Worm (Caenorhabditis elegans): Measurements from ENCODE around the gene pccb-1.

DNA sequence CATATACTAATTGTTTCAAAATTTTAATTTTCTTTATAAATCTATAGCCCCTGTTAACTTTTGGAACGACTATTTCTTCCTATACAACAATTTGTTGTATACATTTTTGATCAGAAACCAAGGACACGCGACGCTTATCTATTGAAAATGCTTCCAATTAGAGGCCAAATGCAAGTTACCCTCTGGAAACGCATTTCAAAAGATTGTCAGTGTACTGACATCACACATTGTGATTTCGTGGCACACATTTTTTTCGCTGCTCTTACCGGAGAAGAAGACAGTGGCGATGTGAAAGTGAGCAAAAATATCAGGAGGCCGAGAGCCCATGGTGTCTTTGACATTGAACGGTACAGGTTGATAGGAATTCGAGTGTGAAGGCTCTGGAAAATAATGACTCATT, 43.9 kb upstream of the pccb-1 start, which contains the start of gene cnnm-3:
- no peak for TF ChIP-seq unc-39 (tag; optimal IDR thresholded peaks at IDR 0.05)
- TF ChIP-seq ztf-11 (tag; optimal IDR thresholded peaks at IDR 0.05) = no peak
- TF ChIP-seq lin-13 (GFP tag; optimal IDR thresholded peaks at IDR 0.05) = no peak
- TF ChIP-seq ceh-82 (tag; optimal IDR thresholded peaks at IDR 0.05) = no peak
- TF ChIP-seq nhr-11 (tag; optimal IDR thresholded peaks at IDR 0.05) = no peak
- TF ChIP-seq nhr-12 (tag; optimal IDR thresholded peaks at IDR 0.05) = no peak
- TF ChIP-seq sma-9 (GFP tag; optimal IDR thresholded peaks at IDR 0.05) = no peak
- TF ChIP-seq sma-9 (tag; optimal IDR thresholded peaks at IDR 0.05) = no peak
- TF ChIP-seq aly-2 (tag; optimal IDR thresholded peaks at IDR 0.05) = no peak
- no peak for TF ChIP-seq ama-1 (optimal IDR thresholded peaks at IDR 0.05)
- no peak for TF ChIP-seq egl-27 (tag; optimal IDR thresholded peaks at IDR 0.05)
- no peak for TF ChIP-seq mab-5 (tag; optimal IDR thresholded peaks at IDR 0.05)

Measured in whole organism, L2 larva.